Worm (Caenorhabditis elegans) whole organism, early embryonic: Measurements from ENCODE around the gene F40G9.5.

Experiments
- B0310.2 ChIP-seq: sonication (generic microtip); optimal IDR thresholded peaks from 2 replicates; lab custom pipeline; 2016; ENCODE audit warnings: mild to moderate bottlenecking, missing genetic modification characterization, missing compliant biosample characterization
- F13C5.2 ChIP-seq: sonication (generic microtip); optimal IDR thresholded peaks from 2 replicates; lab custom pipeline; 2017; ENCODE audit warnings: mild to moderate bottlenecking, missing genetic modification characterization, inconsistent platforms, missing compliant biosample characterization
- ama-1 ChIP-seq: fragments of 150-350 bp; optimal IDR thresholded peaks from 2 replicates; lab custom pipeline; 2014
- ceh-13 ChIP-seq: fragments of 200-800 bp; sonication (Bioruptor generic); optimal IDR thresholded peaks from 2 replicates; lab custom pipeline; 2018; ENCODE audit warnings: mild to moderate bottlenecking, missing genetic modification characterization, missing compliant biosample characterization
- ceh-36 ChIP-seq: sonication (generic microtip); optimal IDR thresholded peaks from 2 replicates; lab custom pipeline; 2016; ENCODE audit warnings: missing genetic modification characterization, inconsistent platforms, missing compliant biosample characterization
- ets-7 ChIP-seq: sonication (generic microtip); optimal IDR thresholded peaks from 2 replicates; lab custom pipeline; 2016; ENCODE audit warnings: missing genotype, missing genetic modification characterization, missing compliant biosample characterization
- flt-1 ChIP-seq: fragments of 200-800 bp; sonication (Bioruptor generic); IDR thresholded peaks from 2 replicates; pipeline ENCODE4 v1.3.6; 2022; ENCODE audit warnings: missing genetic modification characterization, missing compliant biosample characterization
- hmbx-1 ChIP-seq: sonication (generic microtip); optimal IDR thresholded peaks from 2 replicates; lab custom pipeline; 2016; ENCODE audit warnings: mild to moderate bottlenecking, missing genetic modification characterization, missing compliant biosample characterization
- hmg-4 ChIP-seq: fragments of 200-800 bp; sonication (Bioruptor generic); optimal IDR thresholded peaks from 2 replicates; lab custom pipeline; 2018; ENCODE audit warnings: mild to moderate bottlenecking, missing genetic modification characterization, missing compliant biosample characterization
- hnd-1 ChIP-seq: sonication (generic microtip); optimal IDR thresholded peaks from 2 replicates; lab custom pipeline; 2016; ENCODE audit warnings: missing genetic modification characterization, missing compliant biosample characterization
- scrt-1 ChIP-seq: fragments of 200-800 bp; sonication (Bioruptor generic); IDR thresholded peaks from 2 replicates; pipeline ENCODE4 v1.3.6; 2022; ENCODE audit warnings: missing genetic modification characterization, missing compliant biosample characterization
- sea-1 ChIP-seq: fragments of 200-800 bp; sonication (Bioruptor generic); conservative IDR thresholded peaks from 2 replicates; pipeline ENCODE4 v1.3.6; 2022; ENCODE audit warnings: missing genetic modification characterization, missing compliant biosample characterization
- tbx-37 ChIP-seq: fragments of 200-800 bp; sonication (Bioruptor generic); conservative IDR thresholded peaks from 2 replicates; pipeline ENCODE4 v1.3.6; 2022; ENCODE audit warnings: missing genetic modification reagents, missing genetic modification characterization, missing compliant biosample characterization

ce11 chrIII:159149-159548 is 21.9 kb upstream of the F40G9.5 start:
- TF ChIP-seq flt-1 (no peak), sea-1 (GFP tag; lab: Robert Waterston, UW) (no peak), ceh-36 (tag; lab: Kevin White, UChicago) (no peak), B0310.2 (no peak), ama-1 (lab: Kevin White, UChicago) (no peak), ets-7 (tag; lab: Kevin White, UChicago) (no peak), tbx-37 (GFP tag; lab: Robert Waterston, UW) (no peak), F13C5.2 (tag; lab: Kevin White, UChicago) (no peak), scrt-1 (GFP tag; lab: Robert Waterston, UW) (no peak), hmg-4 (GFP tag; lab: Kevin White, UChicago) (no peak), hmbx-1 (tag; lab: Kevin White, UChicago) (no peak), hnd-1 (no peak), ceh-13 (GFP tag; lab: Kevin White, UChicago) (no peak)
